Fruit fly (Drosophila melanogaster) whole organism, embryonic: Measurements from ENCODE around the gene CG5790.

Source experiments
- Abd-B ChIP-seq: fragments of 200-800 bp; sonication (Bioruptor generic); optimal IDR thresholded peaks from 2 replicates; lab custom pipeline; 2018; ENCODE audit warnings: missing biosample characterization, mild to moderate bottlenecking, missing genetic modification characterization, moderate library complexity
- Bteb2 ChIP-seq: fragments of 200-800 bp; sonication (Bioruptor generic); optimal IDR thresholded peaks from 2 replicates; lab custom pipeline; 2016; ENCODE audit warnings: missing biosample characterization, missing genetic modification characterization
- CG10267 ChIP-seq: fragments of 200-800 bp; sonication (Bioruptor generic); optimal IDR thresholded peaks from 2 replicates; lab custom pipeline; 2018; ENCODE audit warnings: missing biosample characterization, mild to moderate bottlenecking, missing genetic modification characterization, moderate library complexity
- CG11093 ChIP-seq: fragments of 200-800 bp; sonication (Bioruptor generic); IDR thresholded peaks from 3 replicates; pipeline ENCODE4 v1.3.6; 2022; ENCODE audit warnings: missing biosample characterization, missing genetic modification characterization
- CG11456 ChIP-seq: fragments of 200-800 bp; sonication (Bioruptor generic); IDR thresholded peaks from 3 replicates; pipeline ENCODE4 v1.3.6; 2022; ENCODE audit warnings: missing biosample characterization, missing genetic modification characterization
- CG11504 ChIP-seq: fragments of 200-800 bp; sonication (Bioruptor generic); optimal IDR thresholded peaks from 3 replicates; lab custom pipeline; 2019; ENCODE audit warnings: missing biosample characterization, mild to moderate bottlenecking, missing genetic modification characterization, moderate library complexity
- CG13894 ChIP-seq: fragments of 200-800 bp; sonication (Bioruptor generic); optimal IDR thresholded peaks from 3 replicates; lab custom pipeline; 2018; ENCODE audit warnings: missing biosample characterization, mild to moderate bottlenecking, missing genetic modification characterization, moderate library complexity
- CG14860 ChIP-seq: fragments of 200-800 bp; sonication (Bioruptor generic); IDR thresholded peaks from 3 replicates; pipeline ENCODE4 v1.3.6; 2022; ENCODE audit warnings: missing biosample characterization, missing genetic modification characterization; ENCODE audit not compliant: partially characterized antibody
- CG18619 ChIP-seq: fragments of 200-800 bp; sonication (Bioruptor generic); optimal IDR thresholded peaks from 3 replicates; lab custom pipeline; 2017; ENCODE audit warnings: missing biosample characterization, mild to moderate bottlenecking, missing genetic modification characterization
- CG31441 ChIP-seq: fragments of 200-800 bp; sonication (Bioruptor generic); IDR thresholded peaks from 2 replicates; pipeline ENCODE4 v1.3.6; 2022; ENCODE audit warnings: missing biosample characterization, missing genetic modification characterization
- CG32767 ChIP-seq: fragments of 200-800 bp; sonication (Bioruptor generic); IDR thresholded peaks from 2 replicates; pipeline ENCODE4 v1.3.6; 2022; ENCODE audit warnings: missing biosample characterization, missing genetic modification characterization
- CG34422 ChIP-seq: fragments of 200-800 bp; sonication (Bioruptor generic); IDR thresholded peaks from 3 replicates; pipeline ENCODE4 v1.3.6; 2022; ENCODE audit warnings: missing biosample characterization, missing genetic modification characterization
- CG4404 ChIP-seq: fragments of 200-800 bp; sonication (Bioruptor generic); IDR thresholded peaks from 2 replicates; pipeline ENCODE4 v1.3.6; 2022; ENCODE audit warnings: missing biosample characterization, missing genetic modification characterization
- CG5245 ChIP-seq: fragments of 200-800 bp; sonication (Bioruptor generic); optimal IDR thresholded peaks from 3 replicates; lab custom pipeline; 2016; ENCODE audit warnings: missing biosample characterization, missing genetic modification characterization
- CG5953 ChIP-seq: fragments of 200-800 bp; sonication (Bioruptor generic); IDR thresholded peaks from 2 replicates; pipeline ENCODE4 v1.3.6; 2022; ENCODE audit warnings: missing biosample characterization, missing genetic modification characterization
- CG7839 ChIP-seq: fragments of 200-800 bp; sonication (Bioruptor generic); optimal IDR thresholded peaks from 3 replicates; lab custom pipeline; 2018; ENCODE audit warnings: missing biosample characterization, mild to moderate bottlenecking, missing genetic modification characterization, moderate library complexity
- CG9727 ChIP-seq: fragments of 200-800 bp; sonication (Bioruptor generic); optimal IDR thresholded peaks from 3 replicates; lab custom pipeline; 2017; ENCODE audit warnings: missing biosample characterization, mild to moderate bottlenecking, missing genetic modification characterization
- CTCF ChIP-seq: fragments of 200-800 bp; sonication (Bioruptor generic); optimal IDR thresholded peaks from 2 replicates; lab custom pipeline; 2017; ENCODE audit warnings: missing biosample characterization, mild to moderate bottlenecking, missing genetic modification characterization, moderate library complexity
- CkIIα-i1 ChIP-seq: fragments of 200-800 bp; sonication (Bioruptor generic); IDR thresholded peaks from 2 replicates; pipeline ENCODE4 v1.3.6; 2022; ENCODE audit warnings: missing biosample characterization, missing genetic modification characterization
- Dad ChIP-seq: fragments of 200-800 bp; sonication (Bioruptor generic); optimal IDR thresholded peaks from 3 replicates; lab custom pipeline; 2016; ENCODE audit warnings: missing biosample characterization, missing genetic modification characterization
- Dip2 ChIP-seq: fragments of 200-800 bp; sonication (Bioruptor generic); IDR thresholded peaks from 2 replicates; pipeline ENCODE4 v1.3.6; 2022; ENCODE audit warnings: missing biosample characterization, missing genetic modification characterization
- Drgx ChIP-seq: fragments of 200-800 bp; sonication (Bioruptor generic); IDR thresholded peaks from 2 replicates; pipeline ENCODE4 v1.3.6; 2022; ENCODE audit warnings: missing biosample characterization, missing genetic modification characterization
- ERR ChIP-seq: fragments of 200-800 bp; sonication (Bioruptor generic); optimal IDR thresholded peaks from 2 replicates; lab custom pipeline; 2016; ENCODE audit warnings: missing biosample characterization, missing genetic modification characterization
- Ets65A ChIP-seq: fragments of 200-800 bp; sonication (Bioruptor generic); peaks from one replicate; lab custom pipeline; 2016; ENCODE audit warnings: missing biosample characterization, missing genetic modification characterization
- Gsc ChIP-seq: fragments of 200-800 bp; sonication (Bioruptor generic); IDR thresholded peaks from 2 replicates; pipeline ENCODE4 v1.3.6; 2022; ENCODE audit warnings: missing biosample characterization, missing genetic modification characterization
- H2.0 ChIP-seq: fragments of 200-800 bp; sonication (Bioruptor generic); IDR thresholded peaks from 2 replicates; pipeline ENCODE4 v1.3.6; 2022; ENCODE audit warnings: missing biosample characterization, missing genetic modification characterization
- NC2α ChIP-seq: fragments of 200-800 bp; sonication (Bioruptor generic); optimal IDR thresholded peaks from 2 replicates; lab custom pipeline; 2016; ENCODE audit warnings: missing biosample characterization, missing genetic modification characterization
- PHDP ChIP-seq: fragments of 200-800 bp; sonication (Bioruptor generic); optimal IDR thresholded peaks from 3 replicates; lab custom pipeline; 2018; ENCODE audit warnings: missing biosample characterization, mild to moderate bottlenecking, missing genetic modification characterization, moderate library complexity
- Pdp1 ChIP-seq, 2 experiments: fragments of 200-800 bp; sonication (Bioruptor generic); optimal IDR thresholded peaks; 3 replicates each; lab custom pipeline; 2016; ENCODE audit warnings: missing biosample characterization in 2 of 2, missing genetic modification characterization in 2 of 2, mild to moderate bottlenecking in 1 of 2, moderate library complexity in 1 of 2
- Ptx1 ChIP-seq: fragments of 200-800 bp; sonication (Bioruptor generic); IDR thresholded peaks from 2 replicates; pipeline ENCODE4 v1.3.6; 2022; ENCODE audit warnings: missing biosample characterization, missing genetic modification characterization
- Xbp1 ChIP-seq: fragments of 200-800 bp; sonication (Bioruptor generic); optimal IDR thresholded peaks from 3 replicates; lab custom pipeline; 2016; ENCODE audit warnings: missing biosample characterization, mild to moderate bottlenecking, missing genetic modification characterization
- ab ChIP-seq: fragments of 200-800 bp; sonication (Bioruptor generic); optimal IDR thresholded peaks from 2 replicates; lab custom pipeline; 2016; ENCODE audit warnings: missing biosample characterization, missing genetic modification characterization
- cas ChIP-seq: fragments of 200-800 bp; sonication (Bioruptor generic); IDR thresholded peaks from 2 replicates; pipeline ENCODE4 v1.3.6; 2022; ENCODE audit warnings: missing biosample characterization, missing genetic modification characterization
- croc ChIP-seq: fragments of 200-800 bp; sonication (Bioruptor generic); conservative IDR thresholded peaks from 3 replicates; pipeline ENCODE4 v1.3.6; 2022; ENCODE audit warnings: missing biosample characterization, missing genetic modification characterization
- dmrt11E ChIP-seq: fragments of 200-800 bp; sonication (Bioruptor generic); optimal IDR thresholded peaks from 3 replicates; lab custom pipeline; 2018; ENCODE audit warnings: missing biosample characterization, mild to moderate bottlenecking, missing genetic modification characterization, moderate library complexity
- fd3F ChIP-seq: fragments of 200-800 bp; sonication (Bioruptor generic); optimal IDR thresholded peaks from 2 replicates; lab custom pipeline; 2018; ENCODE audit warnings: missing biosample characterization, mild to moderate bottlenecking, missing genetic modification characterization, moderate library complexity
- fd96Cb ChIP-seq: fragments of 200-800 bp; sonication (Bioruptor generic); optimal IDR thresholded peaks from 2 replicates; lab custom pipeline; 2018; ENCODE audit warnings: missing biosample characterization, mild to moderate bottlenecking, missing genetic modification characterization, moderate library complexity
- gcm ChIP-seq: fragments of 200-800 bp; sonication (Bioruptor generic); optimal IDR thresholded peaks from 2 replicates; lab custom pipeline; 2019; ENCODE audit warnings: missing biosample characterization, mild to moderate bottlenecking, missing genetic modification characterization, moderate library complexity
- lab ChIP-seq: fragments of 200-800 bp; sonication (Bioruptor generic); optimal IDR thresholded peaks from 3 replicates; lab custom pipeline; 2017; ENCODE audit warnings: missing biosample characterization, missing genetic modification characterization, mild to moderate bottlenecking, moderate library complexity, missing genetic modification reagents
- lmd ChIP-seq: fragments of 200-800 bp; sonication (Bioruptor generic); IDR thresholded peaks from 2 replicates; pipeline ENCODE4 v1.3.6; 2022; ENCODE audit warnings: missing biosample characterization, missing genetic modification characterization
- org-1 ChIP-seq: fragments of 200-800 bp; sonication (Bioruptor generic); optimal IDR thresholded peaks from 2 replicates; lab custom pipeline; 2017; ENCODE audit warnings: missing biosample characterization, missing genetic modification characterization
- p53 ChIP-seq: fragments of 200-800 bp; sonication (Bioruptor generic); optimal IDR thresholded peaks from 2 replicates; lab custom pipeline; 2016; ENCODE audit warnings: missing biosample characterization, missing genetic modification characterization
- prd ChIP-seq, 3 experiments: fragments of >200 bp in 2 of 3; fragments of 200-800 bp in 1 of 3; sonication (Bioruptor generic) in 1 of 3; optimal IDR thresholded peaks in 2 of 3; IDR thresholded peaks in 1 of 3; 2 replicates in 2 of 3; 3 replicates in 1 of 3; pipeline versions ENCODE4 v1.3.6 to Lab custom; 2017 to 2022; ENCODE audit warnings: missing biosample characterization in 1 of 3, missing genetic modification characterization in 1 of 3
- ranshi ChIP-seq: fragments of 200-800 bp; sonication (Bioruptor generic); IDR thresholded peaks from 2 replicates; pipeline ENCODE4 v1.3.6; 2022; ENCODE audit warnings: missing biosample characterization, missing genetic modification characterization
- ro ChIP-seq: fragments of 200-800 bp; sonication (Bioruptor generic); IDR thresholded peaks from 2 replicates; pipeline ENCODE4 v1.3.6; 2022; ENCODE audit warnings: missing biosample characterization, missing genetic modification characterization
- ttk ChIP-seq: fragments of 200-800 bp; sonication (Bioruptor generic); IDR thresholded peaks from 2 replicates; pipeline ENCODE4 v2.1.2; 2022; ENCODE audit warnings: missing biosample characterization, missing genetic modification characterization
- zen ChIP-seq: fragments of 200-800 bp; sonication (Bioruptor generic); optimal IDR thresholded peaks from 3 replicates; lab custom pipeline; 2018; ENCODE audit warnings: missing biosample characterization, mild to moderate bottlenecking, missing genetic modification characterization, moderate library complexity

The CG5790 gene

DNA sequence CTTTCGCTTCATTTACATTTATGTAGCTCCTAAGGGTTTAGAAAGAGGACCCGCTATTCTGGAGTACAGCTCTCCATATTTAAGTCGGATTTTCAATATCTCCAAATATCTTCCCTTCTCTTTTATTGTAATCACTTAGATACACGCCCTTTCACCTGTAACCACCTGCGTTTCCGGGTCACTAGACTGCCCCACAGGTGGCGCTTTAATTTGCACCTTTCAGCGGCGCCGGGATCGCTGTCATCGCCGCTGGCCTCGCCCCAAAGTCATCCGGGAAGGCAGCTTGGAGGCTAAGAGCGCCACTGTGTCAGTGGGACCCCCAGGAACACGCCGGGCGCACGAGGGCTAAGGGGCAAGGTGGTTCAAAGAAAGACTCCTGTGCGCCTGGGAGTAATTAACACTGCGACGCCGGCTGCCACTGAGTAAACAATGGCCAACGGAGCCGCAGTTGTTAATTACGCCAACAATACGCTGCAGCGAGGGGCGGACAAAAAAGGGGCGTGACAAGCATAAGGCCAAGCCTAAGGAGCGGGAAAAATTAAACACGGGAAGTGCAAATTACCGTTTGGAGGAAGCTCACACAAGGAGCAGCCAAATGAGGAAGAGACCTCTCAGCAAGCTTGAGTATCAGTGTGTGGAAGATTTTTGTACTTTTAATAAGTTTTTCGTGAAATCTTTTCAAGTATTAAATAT is 10.3 kb upstream of the CG5790 start:
- TF ChIP-seq CG32767 (GFP tag; lab: Robert Waterston, UW) (no peak), CTCF (GFP tag; lab: Kevin White, UChicago) (peak; percentile 69), CG11093 (GFP tag; lab: Robert Waterston, UW) (0 out of 3 replicates have a peak, but pooled peaks have one; percentile 11), Ets65A (peak; percentile 94), ro (GFP tag; lab: Robert Waterston, UW) (no peak), CG11456 (GFP tag; lab: Robert Waterston, UW) (peak; percentile 23; the same call in 1 of the 3 replicates)
- TF ChIP-seq, all 482 proteins: peak for 4

DNA sequence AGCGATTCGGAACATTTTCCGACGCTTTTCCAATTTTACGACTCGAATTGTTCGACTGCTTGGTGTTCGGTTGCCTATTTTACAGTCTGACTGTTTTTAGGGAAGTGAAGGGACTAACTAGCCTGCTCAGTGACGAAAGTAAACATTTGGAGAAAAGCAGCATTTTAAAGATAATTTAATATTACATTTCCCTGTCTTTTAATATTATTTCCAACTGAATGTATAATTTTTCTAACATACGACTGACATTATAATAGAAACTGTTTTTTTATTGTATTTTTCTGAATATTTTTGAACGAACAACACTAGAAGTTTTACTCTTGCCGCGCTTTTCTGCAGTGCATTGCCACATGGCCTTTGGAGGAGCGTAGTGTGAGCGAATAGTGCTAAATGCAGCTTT is 9.0 kb upstream of the CG5790 start, which contains the start of gene CG31787:
TSS of gene CG31787 (minus strand) at position 101 of the 400 bp plus-strand sequence.
- TF ChIP-seq ERR (GFP tag; lab: Kevin White, UChicago) (no peak), H2.0 (no peak), CG5953 (GFP tag; lab: Robert Waterston, UW) (no peak), Dad (GFP tag; lab: Kevin White, UChicago) (no peak), PHDP (tag; lab: Kevin White, UChicago) (no peak), CG18619 (GFP tag; lab: Kevin White, UChicago) (no peak), Bteb2 (GFP tag; lab: Kevin White, UChicago) (no peak), p53 (GFP tag; lab: Kevin White, UChicago) (no peak)

DNA sequence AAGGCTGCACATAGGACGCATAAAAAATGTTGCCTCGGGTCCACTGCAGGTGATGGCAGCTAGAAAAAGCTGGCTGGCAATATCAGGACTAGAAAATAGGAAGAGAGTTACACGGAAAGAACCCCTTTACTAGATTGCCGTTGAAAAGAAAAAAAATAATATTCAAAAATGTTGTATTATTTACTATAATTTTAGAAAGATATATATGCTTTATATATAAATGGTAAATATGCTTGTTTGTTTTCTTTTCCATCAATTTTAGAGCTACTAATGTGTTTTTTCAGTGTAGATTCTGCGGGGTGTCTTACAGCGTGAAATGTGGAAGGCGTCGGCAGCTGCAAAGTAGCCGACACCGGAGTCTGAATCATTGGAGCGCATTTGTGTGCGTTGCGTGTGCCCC is 7.5 kb upstream of the CG5790 start:
- TF ChIP-seq CG4404 (GFP tag; lab: Robert Waterston, UW): peak; percentile 40; the same call in 1 of the 2 replicates
- TF ChIP-seq lab (GFP tag; lab: Kevin White, UChicago): peak; percentile 10
- TF ChIP-seq CG10267 (tag; lab: Kevin White, UChicago): peak; percentile 39
- TF ChIP-seq fd3F (GFP tag; lab: Kevin White, UChicago): no peak
- peak; percentile 50 for TF ChIP-seq zen (tag; lab: Kevin White, UChicago)
- no peak for TF ChIP-seq NC2α (GFP tag; lab: Kevin White, UChicago)
- TF ChIP-seq Ptx1: no peak
- TF ChIP-seq prd (optimal IDR thresholded peaks at IDR 0.05; lab: Kevin White, UChicago): no peak
- TF ChIP-seq prd (GFP tag; IDR thresholded peaks at IDR 0.05; lab: Robert Waterston, UW): peak; percentile 68; the same call in 2 of the 3 replicates
- no peak for TF ChIP-seq cas (GFP tag; lab: Robert Waterston, UW)
- peak; percentile 20; the same call in 1 of the 2 replicates for TF ChIP-seq Drgx
- no peak for TF ChIP-seq org-1
- TF ChIP-seq ab (GFP tag; lab: Kevin White, UChicago): no peak
- no peak for TF ChIP-seq ttk (GFP tag; lab: Robert Waterston, UW)
- TF ChIP-seq CG9727 (GFP tag; lab: Kevin White, UChicago): peak; percentile 34
- peak; percentile 63 for TF ChIP-seq CG7839 (tag; lab: Kevin White, UChicago)
- TF ChIP-seq CG5245 (GFP tag; lab: Kevin White, UChicago): peak; percentile 38
- TF ChIP-seq fd96Cb (tag; lab: Kevin White, UChicago): peak; percentile 19
- no peak for TF ChIP-seq Pdp1 (GFP tag; optimal IDR thresholded peaks at IDR 0.05; lab: Kevin White, UChicago)
- TF ChIP-seq CkIIα-i1 (GFP tag; lab: Robert Waterston, UW): no peak
- no peak for TF ChIP-seq Xbp1 (GFP tag; lab: Kevin White, UChicago)
- no peak for TF ChIP-seq CG13894 (tag; lab: Kevin White, UChicago)
- TF ChIP-seq CG14860 (GFP tag; lab: Robert Waterston, UW): no peak
- peak; percentile 16 for TF ChIP-seq dmrt11E (tag; lab: Kevin White, UChicago)
- 0 out of 2 replicates have a peak, but pooled peaks have one; percentile 19 for TF ChIP-seq lmd (GFP tag; lab: Robert Waterston, UW)
- TF ChIP-seq croc (GFP tag; lab: Robert Waterston, UW): peak; percentile 30; the same call in 1 of the 3 replicates
- TF ChIP-seq ranshi: 0 out of 2 replicates have a peak, but pooled peaks have one; percentile 20
- no peak for TF ChIP-seq Dip2
- TF ChIP-seq CG11504 (tag; lab: Kevin White, UChicago): peak; percentile 35
- no peak for TF ChIP-seq gcm
- TF ChIP-seq Abd-B (GFP tag; lab: Kevin White, UChicago): peak; percentile 14
- TF ChIP-seq CG34422: 0 out of 3 replicates have a peak, but pooled peaks have one; percentile 13
- peak; percentile 13; the same call in 1 of the 2 replicates for TF ChIP-seq Gsc (GFP tag; lab: Robert Waterston, UW)
- peak; percentile 22; the same call in 1 of the 2 replicates for TF ChIP-seq CG31441 (GFP tag; lab: Robert Waterston, UW)
